Fruit fly (Drosophila melanogaster): ENCODE data around the gene Mgat2.

Mgat2 gene

dm6 chr3R:30060451-30061153 lies 38.6 kb upstream of the Mgat2 start (continued):
- peak; percentile 81 for TF ChIP-seq grau (tag; optimal IDR thresholded peaks at IDR 0.05)
- TF ChIP-seq HLH4C (GFP tag; IDR thresholded peaks at IDR 0.05; ENCODE audit: partially characterized antibody): peak; percentile 50; the same call in 2 of the 3 replicates
- TF ChIP-seq CG14860 (GFP tag; IDR thresholded peaks at IDR 0.05; ENCODE audit: partially characterized antibody): peak; percentile 46; the same call in 2 of the 3 replicates
- TF ChIP-seq otp (GFP tag; IDR thresholded peaks at IDR 0.05): 0 out of 3 replicates have a peak, but pooled peaks have one; percentile 39
- no peak for TF ChIP-seq pan (optimal IDR thresholded peaks at IDR 0.05)
- TF ChIP-seq pan (GFP tag; optimal IDR thresholded peaks at IDR 0.05 in 1 of 2, IDR thresholded peaks at IDR 0.05 in 1 of 2): peak in 1 of 2 experiments; percentile 30
- TF ChIP-seq Tbp (GFP tag; optimal IDR thresholded peaks at IDR 0.05): no peak
- TF ChIP-seq sd (tag; optimal IDR thresholded peaks at IDR 0.05): peak; percentile 83
- TF ChIP-seq sens (GFP tag): peak; percentile 18
- TF ChIP-seq ftz-f1 (GFP tag; optimal IDR thresholded peaks at IDR 0.05): peak; percentile 52
- TF ChIP-seq ci (GFP tag; IDR thresholded peaks at IDR 0.05): peak; percentile 19; the same call in 1 of the 3 replicates
- TF ChIP-seq bbx (GFP tag; IDR thresholded peaks at IDR 0.05; ENCODE audit: partially characterized antibody): peak; percentile 47; the same call in 1 of the 2 replicates
- peak; percentile 9 for TF ChIP-seq Ets65A (GFP tag)

dm6 chr3R:30059944-30060343 lies 37.9 kb upstream of the Mgat2 start:
- TF ChIP-seq CG14441 (GFP tag; IDR thresholded peaks at IDR 0.05) (0 out of 2 replicates have a peak, but pooled peaks have one; percentile 23), C15 (GFP tag; IDR thresholded peaks at IDR 0.05) (no peak), aop (GFP tag; IDR thresholded peaks at IDR 0.05) (no peak), nom (GFP tag; optimal IDR thresholded peaks at IDR 0.05) (peak; percentile 50), pho (GFP tag; optimal IDR thresholded peaks at IDR 0.05) (no peak), kni (GFP tag; optimal IDR thresholded peaks at IDR 0.05) (peak; percentile 1), B-H2 (GFP tag; optimal IDR thresholded peaks at IDR 0.05) (no peak), abd-A (tag; optimal IDR thresholded peaks at IDR 0.05) (peak; percentile 15), zfh2 (GFP tag; optimal IDR thresholded peaks at IDR 0.05) (no peak), CG10209 (GFP tag; optimal IDR thresholded peaks at IDR 0.05) (no peak), sc (optimal IDR thresholded peaks at IDR 0.05) (no peak), sc (GFP tag; optimal IDR thresholded peaks at IDR 0.05) (no peak), bbx (GFP tag; IDR thresholded peaks at IDR 0.05; ENCODE audit: partially characterized antibody) (0 out of 2 replicates have a peak, but pooled peaks have one; percentile 23), crol (GFP tag; IDR thresholded peaks at IDR 0.05) (peak; percentile 18; the same call in 1 of the 2 replicates), chinmo (GFP tag; IDR thresholded peaks at IDR 0.05; ENCODE audit: partially characterized antibody) (peak; percentile 56; the same call in 1 of the 4 replicates), kah (GFP tag; optimal IDR thresholded peaks at IDR 0.05) (peak; percentile 50), pros (GFP tag; optimal IDR thresholded peaks at IDR 0.05) (peak; percentile 3), CG34224 (GFP tag; IDR thresholded peaks at IDR 0.05; ENCODE audit: partially characterized antibody) (peak; percentile 28; the same call in 1 of the 3 replicates), oc (tag; optimal IDR thresholded peaks at IDR 0.05) (peak; percentile 62), CG6854 (GFP tag; optimal IDR thresholded peaks at IDR 0.05) (no peak)

DNA sequence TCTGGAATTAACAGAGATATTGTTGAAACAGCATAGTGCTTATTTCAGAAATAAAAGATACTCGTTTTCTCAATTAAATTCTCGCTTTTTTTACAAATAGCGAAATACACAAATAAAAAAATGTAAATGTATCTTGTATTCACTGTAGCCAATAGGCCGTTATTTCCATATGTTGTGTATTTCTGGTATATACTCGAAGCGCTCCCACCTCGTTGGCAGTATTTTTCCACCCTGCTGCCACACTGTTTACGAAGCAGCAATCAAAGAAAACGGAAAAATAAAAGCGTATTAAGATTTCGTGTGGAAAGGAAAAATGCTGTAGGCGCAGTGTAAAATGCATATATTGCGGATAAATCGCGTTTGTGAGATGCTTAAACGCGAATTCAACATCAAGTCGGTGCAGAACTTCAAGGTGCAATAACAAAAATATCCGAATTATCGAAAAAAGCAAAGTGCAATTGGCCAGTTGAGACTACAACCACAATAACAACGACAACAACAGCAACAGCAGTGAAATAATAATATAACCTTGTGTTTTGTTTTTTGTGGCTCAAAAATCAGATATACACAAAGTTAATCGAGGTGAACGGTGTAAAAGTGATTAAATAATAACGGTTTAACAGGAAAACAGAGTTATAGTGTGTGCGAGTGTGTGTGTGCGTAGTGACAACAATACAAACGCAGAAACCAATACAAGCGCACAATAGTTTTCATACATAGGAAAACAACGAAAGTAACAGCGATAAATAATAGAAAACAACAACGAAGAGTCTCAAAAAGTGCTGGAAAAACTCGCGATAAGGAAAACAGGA lies 36.2 kb upstream of the Mgat2 start, which contains the start of gene sima:
Gene sima, plus strand, starts transcription at position 255 of the 812 bp plus-strand sequence.
- TF ChIP-seq jigr1 (GFP tag; IDR thresholded peaks at IDR 0.05) (no peak), CG12299 (tag; optimal IDR thresholded peaks at IDR 0.05) (no peak), pb (GFP tag; optimal IDR thresholded peaks at IDR 0.05) (no peak), esg (GFP tag; conservative IDR thresholded peaks at IDR 0.05) (no peak), Trl (optimal IDR thresholded peaks at IDR 0.05) (no peak), Trl (GFP tag; optimal IDR thresholded peaks at IDR 0.05) (peak; percentile 35), scrt (GFP tag; optimal IDR thresholded peaks at IDR 0.05) (peak; percentile 5), fd96Cb (tag; optimal IDR thresholded peaks at IDR 0.05) (no peak), ap (GFP tag; IDR thresholded peaks at IDR 0.05) (no peak), pita (GFP tag; optimal IDR thresholded peaks at IDR 0.05) (no peak), crp (GFP tag; optimal IDR thresholded peaks at IDR 0.05) (peak in 1 of 2 experiments; percentile 64), CrebB (tag; optimal IDR thresholded peaks at IDR 0.05) (no peak), CG12071 (GFP tag; optimal IDR thresholded peaks at IDR 0.05) (peak; percentile 1), CG6654 (GFP tag; optimal IDR thresholded peaks at IDR 0.05) (no peak), CG6854 (GFP tag; optimal IDR thresholded peaks at IDR 0.05) (peak; percentile 27)

Measured in whole organism, embryonic.